Fruit fly (Drosophila melanogaster) whole organism, embryonic: ENCODE measurements around the gene Gale.

ENCODE experiments used
- Atf3 ChIP-seq: fragments of 200-800 bp; sonication (Bioruptor generic); optimal IDR thresholded peaks from 3 replicates; lab custom pipeline; 2016; ENCODE audit warnings: missing biosample characterization, missing genetic modification characterization
- CG10321 ChIP-seq: fragments of 200-800 bp; sonication (Bioruptor generic); IDR thresholded peaks from 2 replicates; pipeline ENCODE4 v1.3.6; 2022; ENCODE audit warnings: missing biosample characterization, missing genetic modification characterization
- CG11696 ChIP-seq: fragments of 200-800 bp; sonication (Bioruptor generic); IDR thresholded peaks from 2 replicates; pipeline ENCODE4 v1.3.6; 2022; ENCODE audit warnings: missing biosample characterization, missing genetic modification characterization
- CG13424 ChIP-seq: fragments of 200-800 bp; sonication (Bioruptor generic); optimal IDR thresholded peaks from 2 replicates; lab custom pipeline; 2019; ENCODE audit warnings: missing biosample characterization, mild to moderate bottlenecking, missing genetic modification characterization, moderate library complexity
- CG13775 ChIP-seq: fragments of 200-800 bp; sonication (Bioruptor generic); optimal IDR thresholded peaks from 3 replicates; lab custom pipeline; 2017; ENCODE audit warnings: missing biosample characterization, mild to moderate bottlenecking, missing genetic modification characterization
- CG14710 ChIP-seq: fragments of 200-800 bp; sonication (Bioruptor generic); optimal IDR thresholded peaks from 3 replicates; lab custom pipeline; 2019; ENCODE audit warnings: missing biosample characterization, mild to moderate bottlenecking, missing genetic modification characterization, moderate library complexity
- CG1529 ChIP-seq: fragments of 200-800 bp; sonication (Bioruptor generic); optimal IDR thresholded peaks from 3 replicates; lab custom pipeline; 2018; ENCODE audit warnings: missing biosample characterization, missing genetic modification characterization
- CG15601 ChIP-seq: fragments of 200-800 bp; sonication (Bioruptor generic); optimal IDR thresholded peaks from 3 replicates; lab custom pipeline; 2019; ENCODE audit warnings: missing biosample characterization, mild to moderate bottlenecking, missing genetic modification characterization, moderate library complexity
- CG17359 ChIP-seq: fragments of 200-800 bp; sonication (Bioruptor generic); optimal IDR thresholded peaks from 3 replicates; lab custom pipeline; 2018; ENCODE audit warnings: missing biosample characterization, mild to moderate bottlenecking, missing genetic modification characterization, moderate library complexity
- CG18599 ChIP-seq: fragments of 200-800 bp; sonication (Bioruptor generic); optimal IDR thresholded peaks from 3 replicates; lab custom pipeline; 2017; ENCODE audit warnings: missing biosample characterization, missing genetic modification characterization, mild to moderate bottlenecking, moderate library complexity, missing genetic modification reagents
- CG2202 ChIP-seq: fragments of 200-800 bp; sonication (Bioruptor generic); optimal IDR thresholded peaks from 2 replicates; lab custom pipeline; 2018; ENCODE audit warnings: missing biosample characterization, mild to moderate bottlenecking, missing genetic modification characterization
- CG2712 ChIP-seq: fragments of 200-800 bp; optimal IDR thresholded peaks from 3 replicates; lab custom pipeline; 2019; ENCODE audit warnings: missing biosample characterization, mild to moderate bottlenecking, missing genetic modification characterization, moderate library complexity
- CG4404 ChIP-seq: fragments of 200-800 bp; sonication (Bioruptor generic); IDR thresholded peaks from 2 replicates; pipeline ENCODE4 v1.3.6; 2022; ENCODE audit warnings: missing biosample characterization, missing genetic modification characterization
- CG4424 ChIP-seq: fragments of 200-800 bp; sonication (Bioruptor generic); optimal IDR thresholded peaks from 3 replicates; lab custom pipeline; 2016; ENCODE audit warnings: missing biosample characterization, missing genetic modification characterization
- CG7786 ChIP-seq: fragments of 200-800 bp; sonication (Bioruptor generic); optimal IDR thresholded peaks from 2 replicates; lab custom pipeline; 2016; ENCODE audit warnings: missing biosample characterization, missing genetic modification characterization
- CG7839 ChIP-seq: fragments of 200-800 bp; sonication (Bioruptor generic); optimal IDR thresholded peaks from 3 replicates; lab custom pipeline; 2018; ENCODE audit warnings: missing biosample characterization, mild to moderate bottlenecking, missing genetic modification characterization, moderate library complexity
- CG8924 ChIP-seq: fragments of 200-800 bp; optimal IDR thresholded peaks from 3 replicates; lab custom pipeline; 2019; ENCODE audit warnings: missing biosample characterization, mild to moderate bottlenecking, missing genetic modification characterization, moderate library complexity
- CG9609 ChIP-seq: fragments of 200-800 bp; sonication (Bioruptor generic); optimal IDR thresholded peaks from 3 replicates; lab custom pipeline; 2016; ENCODE audit warnings: missing biosample characterization, missing genetic modification characterization
- CG9727 ChIP-seq: fragments of 200-800 bp; sonication (Bioruptor generic); optimal IDR thresholded peaks from 3 replicates; lab custom pipeline; 2017; ENCODE audit warnings: missing biosample characterization, mild to moderate bottlenecking, missing genetic modification characterization
- CrebB ChIP-seq: fragments of 200-800 bp; sonication (Bioruptor generic); optimal IDR thresholded peaks from 3 replicates; lab custom pipeline; 2018; ENCODE audit warnings: missing biosample characterization, mild to moderate bottlenecking, missing genetic modification characterization
- D19A ChIP-seq: fragments of 200-800 bp; optimal IDR thresholded peaks from 3 replicates; lab custom pipeline; 2019; ENCODE audit warnings: missing biosample characterization, mild to moderate bottlenecking, missing genetic modification characterization, moderate library complexity
- Elba2 ChIP-seq: fragments of 200-800 bp; sonication (Bioruptor generic); optimal IDR thresholded peaks from 3 replicates; lab custom pipeline; 2016; ENCODE audit warnings: missing biosample characterization, missing genetic modification characterization
- Fer3 ChIP-seq: fragments of 200-800 bp; sonication (Bioruptor generic); optimal IDR thresholded peaks from 2 replicates; lab custom pipeline; 2018; ENCODE audit warnings: missing biosample characterization, mild to moderate bottlenecking, missing genetic modification characterization, moderate library complexity
- Gsc ChIP-seq: fragments of 200-800 bp; sonication (Bioruptor generic); IDR thresholded peaks from 2 replicates; pipeline ENCODE4 v1.3.6; 2022; ENCODE audit warnings: missing biosample characterization, missing genetic modification characterization
- HLH3B ChIP-seq: fragments of 200-800 bp; sonication (Bioruptor generic); IDR thresholded peaks from 2 replicates; pipeline ENCODE4 v1.3.6; 2022; ENCODE audit warnings: missing biosample characterization, missing genetic modification characterization
- Mes4 ChIP-seq: fragments of 200-800 bp; sonication (Bioruptor generic); optimal IDR thresholded peaks from 2 replicates; lab custom pipeline; 2016; ENCODE audit warnings: missing biosample characterization, missing genetic modification characterization
- NC2α ChIP-seq: fragments of 200-800 bp; sonication (Bioruptor generic); optimal IDR thresholded peaks from 2 replicates; lab custom pipeline; 2016; ENCODE audit warnings: missing biosample characterization, missing genetic modification characterization
- Oli ChIP-seq: fragments of 200-800 bp; sonication (Bioruptor generic); optimal IDR thresholded peaks from 2 replicates; lab custom pipeline; 2018; ENCODE audit warnings: missing biosample characterization, mild to moderate bottlenecking, missing genetic modification characterization, moderate library complexity
- Optix ChIP-seq: fragments of 200-800 bp; sonication (Bioruptor generic); IDR thresholded peaks from 3 replicates; pipeline ENCODE4 v1.3.6; 2022; ENCODE audit warnings: missing biosample characterization, missing genetic modification characterization
- Ptx1 ChIP-seq: fragments of 200-800 bp; sonication (Bioruptor generic); IDR thresholded peaks from 2 replicates; pipeline ENCODE4 v1.3.6; 2022; ENCODE audit warnings: missing biosample characterization, missing genetic modification characterization
- Sox102F ChIP-seq: fragments of 200-800 bp; sonication (Bioruptor generic); optimal IDR thresholded peaks from 2 replicates; lab custom pipeline; 2018; ENCODE audit warnings: missing biosample characterization, mild to moderate bottlenecking, missing genetic modification characterization, moderate library complexity
- Ssrp ChIP-seq: fragments of 200-800 bp; sonication (Bioruptor generic); optimal IDR thresholded peaks from 2 replicates; lab custom pipeline; 2018; ENCODE audit warnings: missing biosample characterization, mild to moderate bottlenecking, missing genetic modification characterization, moderate library complexity
- Stat92E ChIP-seq, 3 experiments: fragments of >200 bp in 2 of 3; fragments of 200-800 bp in 1 of 3; sonication (Bioruptor generic) in 1 of 3; optimal IDR thresholded peaks; 2 replicates each; lab custom pipeline; 2017 to 2019; ENCODE audit warnings: missing biosample characterization in 3 of 3, missing genetic modification characterization in 3 of 3, mild to moderate bottlenecking in 1 of 3, moderate library complexity in 1 of 3
- Xbp1 ChIP-seq: fragments of 200-800 bp; sonication (Bioruptor generic); optimal IDR thresholded peaks from 3 replicates; lab custom pipeline; 2016; ENCODE audit warnings: missing biosample characterization, mild to moderate bottlenecking, missing genetic modification characterization
- ara ChIP-seq: fragments of 200-800 bp; sonication (Bioruptor generic); IDR thresholded peaks from 2 replicates; pipeline ENCODE4 v1.3.6; 2022; ENCODE audit warnings: missing biosample characterization, missing genetic modification characterization
- btn ChIP-seq: fragments of 200-800 bp; sonication (Bioruptor generic); optimal IDR thresholded peaks from 2 replicates; lab custom pipeline; 2016; ENCODE audit warnings: missing biosample characterization, missing genetic modification characterization
- da ChIP-seq: fragments of 200-800 bp; sonication (Bioruptor generic); optimal IDR thresholded peaks from 2 replicates; lab custom pipeline; 2016; ENCODE audit warnings: missing biosample characterization, missing genetic modification characterization
- dmrt99B ChIP-seq: fragments of 200-800 bp; sonication (Bioruptor generic); optimal IDR thresholded peaks from 2 replicates; lab custom pipeline; 2018; ENCODE audit warnings: missing biosample characterization, mild to moderate bottlenecking, missing genetic modification characterization, moderate library complexity
- fu2 ChIP-seq: fragments of 200-800 bp; sonication (Bioruptor generic); optimal IDR thresholded peaks from 2 replicates; lab custom pipeline; 2016; ENCODE audit warnings: missing biosample characterization, missing genetic modification characterization
- nerfin-1 ChIP-seq: fragments of 200-800 bp; sonication (Bioruptor generic); optimal IDR thresholded peaks from 3 replicates; lab custom pipeline; 2019; ENCODE audit warnings: missing biosample characterization, mild to moderate bottlenecking, missing genetic modification characterization, moderate library complexity
- pnt ChIP-seq: fragments of 200-800 bp; sonication (Bioruptor generic); optimal IDR thresholded peaks from 3 replicates; lab custom pipeline; 2016; ENCODE audit warnings: missing biosample characterization, missing genetic modification characterization
- row ChIP-seq: fragments of 200-800 bp; sonication (Bioruptor generic); IDR thresholded peaks from 3 replicates; pipeline ENCODE4 v1.3.6; 2022; ENCODE audit warnings: missing biosample characterization, missing genetic modification characterization
- sens ChIP-seq: fragments of 200-800 bp; sonication (Bioruptor generic); peaks from one replicate; lab custom pipeline; 2016; ENCODE audit warnings: missing biosample characterization, missing genetic modification characterization
- sisA ChIP-seq: fragments of 200-800 bp; sonication (Bioruptor generic); IDR thresholded peaks from 2 replicates; pipeline ENCODE4 v1.3.6; 2022; ENCODE audit warnings: missing biosample characterization, missing genetic modification characterization
- tll ChIP-seq, 2 experiments: fragments of 200-800 bp in 1 of 2; fragments of >200 bp in 1 of 2; sonication (Bioruptor generic) in 1 of 2; optimal IDR thresholded peaks; 2 replicates each; lab custom pipeline; 2017 to 2019; ENCODE audit warnings: missing biosample characterization in 2 of 2, missing genetic modification characterization in 2 of 2, mild to moderate bottlenecking in 1 of 2, moderate library complexity in 1 of 2
- trh ChIP-seq: fragments of 200-800 bp; sonication (Bioruptor generic); optimal IDR thresholded peaks from 2 replicates; lab custom pipeline; 2016; ENCODE audit warnings: missing biosample characterization, missing genetic modification characterization
- twi ChIP-seq: fragments of 200-800 bp; optimal IDR thresholded peaks from 2 replicates; lab custom pipeline; 2019; ENCODE audit warnings: missing biosample characterization, mild to moderate bottlenecking, missing genetic modification characterization, moderate library complexity
- unpg ChIP-seq: fragments of 200-800 bp; sonication (Bioruptor generic); optimal IDR thresholded peaks from 3 replicates; lab custom pipeline; 2018; ENCODE audit warnings: missing biosample characterization, mild to moderate bottlenecking, missing genetic modification characterization, moderate library complexity
- vfl ChIP-seq: fragments of 200-800 bp; sonication (Bioruptor generic); optimal IDR thresholded peaks from 2 replicates; lab custom pipeline; 2016; ENCODE audit warnings: missing biosample characterization, missing genetic modification characterization

Gale gene

DNA sequence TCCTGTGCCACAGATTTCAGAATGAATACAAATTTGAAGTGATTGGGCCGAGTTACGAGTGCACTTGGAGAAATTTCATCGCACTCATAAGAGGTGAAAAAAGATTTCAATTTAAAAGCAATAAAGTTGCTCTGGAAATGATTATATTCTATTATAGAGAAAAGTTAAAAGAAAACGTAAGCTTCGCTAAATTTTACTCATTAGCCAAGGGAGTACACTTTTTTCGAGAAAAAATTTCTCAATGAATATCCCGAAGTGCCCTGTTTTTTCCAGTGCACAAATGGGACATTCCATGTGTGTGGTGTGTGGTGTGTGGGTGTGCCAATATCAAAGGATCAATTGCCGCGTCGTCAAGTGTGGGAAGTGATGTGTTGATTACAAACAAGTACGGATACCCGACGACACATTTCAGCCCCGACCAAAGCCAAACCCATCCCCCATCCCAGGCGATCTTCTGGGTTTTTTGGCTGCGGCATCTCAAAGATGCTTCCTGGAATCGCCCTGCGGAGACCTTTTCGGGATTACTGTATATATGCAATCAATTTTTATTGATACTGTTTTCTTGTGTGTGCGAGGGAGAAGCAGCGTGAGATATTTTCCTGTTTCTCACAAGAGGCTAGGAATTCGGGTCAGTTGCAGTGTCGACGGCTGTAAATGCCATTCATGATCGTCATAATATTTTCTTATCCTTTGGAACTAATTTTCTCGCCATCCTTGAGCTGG lies 34.6 kb upstream of the Gale start (continued):
- peak; percentile 74 for TF ChIP-seq ara
- TF ChIP-seq CG8924 (tag; lab: Kevin White, UChicago): peak; percentile 74
- TF ChIP-seq D19A (tag; lab: Kevin White, UChicago): peak; percentile 61
- TF ChIP-seq CG7786: peak; percentile 31
- TF ChIP-seq CG13424 (tag; lab: Kevin White, UChicago): peak; percentile 8
- TF ChIP-seq Elba2 (GFP tag; lab: Kevin White, UChicago): peak; percentile 68
- no peak for TF ChIP-seq NC2α (GFP tag; lab: Kevin White, UChicago)
- peak in 1 of 2 experiments; percentile 26 for TF ChIP-seq tll (GFP tag; optimal IDR thresholded peaks at IDR 0.05; lab: Kevin White, UChicago)
- peak; percentile 67 for TF ChIP-seq CG4424 (GFP tag; lab: Kevin White, UChicago)
- no peak for TF ChIP-seq CG1529 (GFP tag; lab: Kevin White, UChicago)
- TF ChIP-seq pnt (GFP tag; lab: Kevin White, UChicago): peak; percentile 22
- TF ChIP-seq Xbp1 (GFP tag; lab: Kevin White, UChicago): peak; percentile 53
- TF ChIP-seq Stat92E (GFP tag; optimal IDR thresholded peaks at IDR 0.05; lab: Kevin White, UChicago): peak in 1 of 3 experiments; percentile 88
- 0 out of 2 replicates have a peak, but pooled peaks have one; percentile 9 for TF ChIP-seq HLH3B (GFP tag; lab: Robert Waterston, UW)
- TF ChIP-seq dmrt99B (tag; lab: Kevin White, UChicago): peak; percentile 23
- TF ChIP-seq fu2 (GFP tag; lab: Kevin White, UChicago): no peak
- peak; percentile 37 for TF ChIP-seq trh (GFP tag; lab: Kevin White, UChicago)
- TF ChIP-seq sisA (GFP tag; lab: Robert Waterston, UW): peak; percentile 39; the same call in 1 of the 2 replicates
- TF ChIP-seq sens (GFP tag; lab: Kevin White, UChicago): peak; percentile 95
- no peak for TF ChIP-seq da (GFP tag; lab: Kevin White, UChicago)
- TF ChIP-seq Gsc (GFP tag; lab: Robert Waterston, UW): 0 out of 2 replicates have a peak, but pooled peaks have one; percentile 23
- no peak for TF ChIP-seq Mes4 (GFP tag; lab: Kevin White, UChicago)
- peak; percentile 60 for TF ChIP-seq CG7839 (tag; lab: Kevin White, UChicago)
- peak; percentile 60 for TF ChIP-seq Oli
- TF ChIP-seq CG18599: no peak
- no peak for TF ChIP-seq CrebB (tag; lab: Kevin White, UChicago)
- TF ChIP-seq Sox102F (GFP tag; lab: Kevin White, UChicago): peak; percentile 33
- peak; percentile 59 for TF ChIP-seq Ssrp (tag; lab: Kevin White, UChicago)
- peak; percentile 30 for TF ChIP-seq CG17359 (tag; lab: Kevin White, UChicago)
- peak; percentile 56 for TF ChIP-seq Ptx1 (GFP tag; lab: Robert Waterston, UW)
- TF ChIP-seq vfl (GFP tag; lab: Kevin White, UChicago): no peak
- peak; percentile 36 for TF ChIP-seq btn (GFP tag; lab: Kevin White, UChicago)
- peak; percentile 93 for TF ChIP-seq CG4404 (GFP tag; lab: Robert Waterston, UW)
- no peak for TF ChIP-seq Optix (GFP tag; lab: Robert Waterston, UW)
- TF ChIP-seq CG13775 (GFP tag; lab: Kevin White, UChicago): peak; percentile 65
- TF ChIP-seq row (GFP tag; lab: Robert Waterston, UW): peak; percentile 67
- TF ChIP-seq CG2202 (tag; lab: Kevin White, UChicago): peak; percentile 24
- peak; percentile 77 for TF ChIP-seq CG14710 (tag; lab: Kevin White, UChicago)
- peak; percentile 77 for TF ChIP-seq CG2712 (tag; lab: Kevin White, UChicago)
- no peak for TF ChIP-seq CG10321 (GFP tag; lab: Robert Waterston, UW)
- peak; percentile 85 for TF ChIP-seq CG9727 (GFP tag; lab: Kevin White, UChicago)
- TF ChIP-seq Fer3 (tag; lab: Kevin White, UChicago): no peak
- TF ChIP-seq unpg: peak; percentile 53
- peak; percentile 20 for TF ChIP-seq CG9609
- TF ChIP-seq twi (tag; lab: Kevin White, UChicago): peak; percentile 94
- no peak for TF ChIP-seq nerfin-1 (tag; lab: Kevin White, UChicago)
- 0 out of 2 replicates have a peak, but pooled peaks have one; percentile 18 for TF ChIP-seq CG11696 (GFP tag; lab: Robert Waterston, UW)
- TF ChIP-seq Atf3 (GFP tag; lab: Kevin White, UChicago): peak; percentile 9
- peak; percentile 9 for TF ChIP-seq CG15601
